Worm (Caenorhabditis elegans): ENCODE measurements around the gene lgc-23.

DNA sequence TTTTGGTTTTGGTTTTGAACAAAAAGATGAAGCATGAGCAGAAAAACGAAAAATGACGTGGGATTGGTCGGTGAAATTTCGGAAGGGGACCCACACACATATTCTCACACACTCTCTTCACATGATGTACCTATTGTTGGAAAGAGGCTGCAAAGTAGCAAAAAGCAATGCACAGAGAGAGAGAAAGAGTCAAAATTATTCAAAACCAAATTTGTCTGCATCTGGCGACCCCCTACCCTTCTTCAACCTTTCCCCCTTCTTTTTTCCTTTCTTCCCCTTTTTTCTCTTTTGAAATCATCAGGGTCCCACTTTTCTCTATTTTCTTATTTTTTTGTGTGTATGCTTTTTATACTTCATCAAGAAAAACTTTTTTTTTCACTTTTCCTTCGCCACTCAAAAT lies 43.6 kb upstream of the lgc-23 start:
- TF ChIP-seq unc-39 (tag; optimal IDR thresholded peaks at IDR 0.05): no peak
- no peak for TF ChIP-seq elt-1 (tag; optimal IDR thresholded peaks at IDR 0.05)
- TF ChIP-seq unc-62 (GFP tag; optimal IDR thresholded peaks at IDR 0.05): no peak
- no peak for TF ChIP-seq lin-39 (tag; optimal IDR thresholded peaks at IDR 0.05)
- no peak for TF ChIP-seq ceh-9 (tag; optimal IDR thresholded peaks at IDR 0.05)
- no peak for TF ChIP-seq aly-2 (tag; optimal IDR thresholded peaks at IDR 0.05)
- TF ChIP-seq mdl-1 (tag; optimal IDR thresholded peaks at IDR 0.05): no peak
- TF ChIP-seq nhr-76 (tag; optimal IDR thresholded peaks at IDR 0.05): no peak
- no peak for TF ChIP-seq ceh-82 (tag; optimal IDR thresholded peaks at IDR 0.05)

All from whole organism, L3 larva.